Worm (Caenorhabditis elegans): Measurements from ENCODE around the gene gpla-1.

DNA sequence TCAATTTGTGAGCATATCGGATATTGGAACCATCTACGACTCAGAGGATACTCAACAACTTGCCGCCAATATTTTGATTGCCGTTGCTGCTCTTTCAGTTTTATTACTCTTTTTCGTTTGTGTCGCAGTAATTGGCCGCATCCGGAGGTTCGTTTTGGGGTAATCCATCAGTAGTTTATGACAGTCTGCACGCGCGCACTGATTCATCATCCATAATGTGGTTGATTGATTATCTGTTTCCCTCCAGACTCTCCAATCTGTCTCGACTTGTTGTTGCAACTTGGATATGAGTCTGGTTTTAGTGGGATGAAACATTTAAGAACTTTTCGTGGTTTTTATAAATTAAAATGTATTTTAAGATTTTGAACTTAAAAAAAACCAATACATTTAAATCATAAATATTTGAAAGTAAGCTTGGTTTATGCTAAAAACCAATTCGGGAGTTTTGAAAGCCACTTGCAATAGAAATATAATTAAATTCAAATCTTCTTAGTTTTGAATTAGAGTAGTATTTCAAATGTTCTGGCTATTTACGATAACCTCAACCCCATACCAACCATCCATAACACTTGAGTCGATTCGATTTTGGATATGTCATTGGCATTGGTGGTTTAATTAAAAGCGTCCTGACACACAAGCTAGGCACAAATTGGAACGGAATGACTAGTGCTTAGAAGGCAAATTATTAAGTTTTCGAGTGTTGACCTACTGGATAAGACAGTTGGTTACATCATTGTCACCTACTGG is 22.6 kb upstream of the gpla-1 start:
- TF ChIP-seq fkh-10 (GFP tag; optimal IDR thresholded peaks at IDR 0.05) (no peak), nfya-1 (tag; optimal IDR thresholded peaks at IDR 0.05) (no peak)

Measured in whole organism, late embryonic.